Worm (Caenorhabditis elegans) whole organism, late embryonic: ENCODE measurements around the gene nsph-3.2.

Experiments used
- C38D4.7 ChIP-seq: fragments of 200-800 bp; sonication (Bioruptor generic); optimal IDR thresholded peaks from 2 replicates; lab custom pipeline; 2018; ENCODE audit warnings: mild to moderate bottlenecking, missing genetic modification characterization, moderate library complexity, missing compliant biosample characterization
- F13H6.1 ChIP-seq: sonication (generic microtip); optimal IDR thresholded peaks from 2 replicates; lab custom pipeline; 2016; ENCODE audit warnings: missing genetic modification characterization, missing compliant biosample characterization
- K02D7.2 ChIP-seq: sonication (generic microtip); optimal IDR thresholded peaks from 2 replicates; lab custom pipeline; 2017; ENCODE audit warnings: mild to moderate bottlenecking, missing genetic modification characterization, missing compliant biosample characterization
- T23F11.4 ChIP-seq: fragments of 200-800 bp; sonication (Bioruptor generic); optimal IDR thresholded peaks from 2 replicates; lab custom pipeline; 2018; ENCODE audit warnings: mild to moderate bottlenecking, missing genetic modification characterization, missing compliant biosample characterization
- Y22D7AL.16 ChIP-seq: sonication (generic microtip); optimal IDR thresholded peaks from 2 replicates; lab custom pipeline; 2016; ENCODE audit warnings: missing genetic modification characterization, missing compliant biosample characterization
- ahr-1 ChIP-seq: sonication (generic microtip); optimal IDR thresholded peaks from 2 replicates; lab custom pipeline; 2016; ENCODE audit warnings: missing genetic modification characterization, missing compliant biosample characterization
- ama-1 ChIP-seq: fragments of 150-350 bp; optimal IDR thresholded peaks from 2 replicates; lab custom pipeline; 2014
- ceh-14 ChIP-seq: sonication (generic microtip); optimal IDR thresholded peaks from 2 replicates; lab custom pipeline; 2016; ENCODE audit warnings: missing genotype, missing genetic modification characterization, missing compliant biosample characterization
- ceh-19 ChIP-seq: fragments of 200-800 bp; sonication (Bioruptor generic); optimal IDR thresholded peaks from 2 replicates; lab custom pipeline; 2018; ENCODE audit warnings: mild to moderate bottlenecking, missing genetic modification characterization, missing compliant biosample characterization
- ceh-2 ChIP-seq: sonication (generic microtip); optimal IDR thresholded peaks from 2 replicates; lab custom pipeline; 2016; ENCODE audit warnings: missing genotype, missing genetic modification characterization, missing compliant biosample characterization
- ceh-24 ChIP-seq: sonication (generic microtip); optimal IDR thresholded peaks from 2 replicates; lab custom pipeline; 2016; ENCODE audit warnings: mild to moderate bottlenecking, missing genetic modification characterization, missing compliant biosample characterization
- ceh-45 ChIP-seq: fragments of 200-800 bp; sonication (Bioruptor generic); IDR thresholded peaks from 2 replicates; pipeline ENCODE4 v1.3.6; 2022; ENCODE audit warnings: missing genetic modification reagents, missing genetic modification characterization, missing compliant biosample characterization
- ceh-48 ChIP-seq: sonication (generic microtip); optimal IDR thresholded peaks from 2 replicates; lab custom pipeline; 2016; ENCODE audit warnings: missing genetic modification characterization, inconsistent platforms, missing compliant biosample characterization
- che-1 ChIP-seq: sonication (generic microtip); optimal IDR thresholded peaks from 2 replicates; lab custom pipeline; 2016; ENCODE audit warnings: mild to moderate bottlenecking, missing genetic modification characterization, missing compliant biosample characterization
- dmd-4 ChIP-seq: sonication (generic microtip); optimal IDR thresholded peaks from 2 replicates; lab custom pipeline; 2016; ENCODE audit warnings: borderline replicate concordance, missing genetic modification characterization, missing compliant biosample characterization
- dve-1 ChIP-seq: sonication (generic microtip); optimal IDR thresholded peaks from 2 replicates; lab custom pipeline; 2017; ENCODE audit warnings: antibody characterized with exemption, mild to moderate bottlenecking, missing genetic modification characterization, missing compliant biosample characterization
- elt-2 ChIP-seq: sonication (generic microtip); optimal IDR thresholded peaks from 2 replicates; lab custom pipeline; 2016; ENCODE audit warnings: missing genetic modification reagents, missing genetic modification characterization, missing compliant biosample characterization
- elt-4 ChIP-seq: sonication (generic microtip); optimal IDR thresholded peaks from 2 replicates; lab custom pipeline; 2016; ENCODE audit warnings: missing genetic modification characterization, missing compliant biosample characterization
- fax-1 ChIP-seq: sonication (generic microtip); optimal IDR thresholded peaks from 2 replicates; lab custom pipeline; 2016; ENCODE audit warnings: missing genotype, missing genetic modification characterization, missing compliant biosample characterization
- hlh-13 ChIP-seq: fragments of 200-800 bp; sonication (Bioruptor generic); optimal IDR thresholded peaks from 2 replicates; lab custom pipeline; 2018; ENCODE audit warnings: mild to moderate bottlenecking, missing genetic modification characterization, missing compliant biosample characterization
- hlh-15 ChIP-seq: sonication (generic microtip); optimal IDR thresholded peaks from 2 replicates; lab custom pipeline; 2016; ENCODE audit warnings: missing genetic modification characterization, missing compliant biosample characterization
- lim-6 ChIP-seq: sonication (generic microtip); optimal IDR thresholded peaks from 2 replicates; lab custom pipeline; 2016; ENCODE audit warnings: missing genetic modification characterization, missing compliant biosample characterization
- nfya-1 ChIP-seq: sonication (generic microtip); optimal IDR thresholded peaks from 2 replicates; lab custom pipeline; 2017; ENCODE audit warnings: missing genetic modification characterization, mild to moderate bottlenecking, missing compliant biosample characterization, antibody characterized with exemption, moderate library complexity
- pat-9 ChIP-seq: fragments of 200-800 bp; sonication (Bioruptor generic); optimal IDR thresholded peaks from 2 replicates; lab custom pipeline; 2018; ENCODE audit warnings: mild to moderate bottlenecking, missing genetic modification characterization, moderate library complexity, missing compliant biosample characterization
- pha-2 ChIP-seq: sonication (generic microtip); optimal IDR thresholded peaks from 2 replicates; lab custom pipeline; 2017; ENCODE audit warnings: mild to moderate bottlenecking, missing genetic modification characterization, missing compliant biosample characterization
- pha-4 ChIP-seq: fragments of 150-350 bp; optimal IDR thresholded peaks from 2 replicates; lab custom pipeline; 2018; ENCODE audit warnings: missing biosample characterization, missing genetic modification reagents, missing genetic modification characterization
- pqm-1 ChIP-seq: sonication (generic microtip); optimal IDR thresholded peaks from 2 replicates; lab custom pipeline; 2016; ENCODE audit warnings: missing genetic modification characterization, missing compliant biosample characterization
- ref-2 ChIP-seq: sonication (generic microtip); optimal IDR thresholded peaks from 2 replicates; lab custom pipeline; 2016; ENCODE audit warnings: missing genetic modification characterization, missing compliant biosample characterization
- rnt-1 ChIP-seq: sonication (generic microtip); optimal IDR thresholded peaks from 2 replicates; lab custom pipeline; 2016; ENCODE audit warnings: missing genetic modification characterization, missing compliant biosample characterization
- tbx-2 ChIP-seq: sonication (generic microtip); optimal IDR thresholded peaks from 2 replicates; lab custom pipeline; 2016; ENCODE audit warnings: missing genetic modification characterization, missing compliant biosample characterization
- ttx-3 ChIP-seq: sonication (generic microtip); optimal IDR thresholded peaks from 2 replicates; lab custom pipeline; 2016; ENCODE audit warnings: missing genetic modification reagents, missing genetic modification characterization, missing compliant biosample characterization
- unc-42 ChIP-seq: sonication (generic microtip); optimal IDR thresholded peaks from 2 replicates; lab custom pipeline; 2016; ENCODE audit warnings: missing genotype, missing genetic modification characterization, missing compliant biosample characterization
- unc-86 ChIP-seq: sonication (generic microtip); optimal IDR thresholded peaks from 2 replicates; lab custom pipeline; 2016; ENCODE audit warnings: missing genetic modification characterization, missing compliant biosample characterization

nsph-3.2 gene

DNA sequence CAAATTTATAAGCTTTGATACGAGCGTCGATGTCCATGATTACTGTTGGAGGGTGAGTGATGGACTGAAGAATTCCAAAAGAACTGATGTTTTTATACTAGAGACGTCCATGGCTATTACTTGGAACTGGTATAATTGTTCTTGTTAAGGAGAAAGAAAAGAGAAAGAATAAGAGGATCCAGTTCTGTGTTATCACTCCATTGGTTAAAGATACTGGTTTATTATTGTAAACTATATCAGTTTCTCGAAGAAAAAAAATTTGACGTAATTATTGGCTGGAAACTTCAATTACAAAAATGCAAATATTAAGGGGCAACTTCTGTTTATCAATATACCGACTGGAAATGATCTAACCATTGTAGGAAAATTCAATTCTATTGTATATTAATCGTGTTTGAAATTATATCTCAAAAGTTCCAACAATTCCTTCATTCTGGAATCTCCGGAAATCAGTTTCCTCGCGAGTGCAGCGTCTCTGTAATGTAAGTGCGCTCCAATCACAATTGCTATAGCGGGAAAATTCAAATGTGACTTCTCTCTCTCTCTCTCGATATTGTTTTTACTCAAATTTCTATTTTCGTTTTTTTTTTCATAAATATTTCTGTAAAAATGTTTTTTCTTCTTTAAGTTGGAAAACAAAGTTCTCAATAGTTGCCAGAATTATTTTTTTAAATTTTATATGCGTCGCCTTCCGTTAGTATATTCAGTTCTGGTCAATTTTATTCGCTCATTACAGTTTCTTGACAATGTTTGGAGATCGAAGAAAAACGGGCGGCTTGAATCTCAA lies 27.1 kb upstream of the nsph-3.2 start, which contains the start of the genes col-2 and ndc-80 (continued):
- TF ChIP-seq unc-42 (tag; lab: Kevin White, UChicago) (peak; percentile 55), tbx-2 (tag; lab: Kevin White, UChicago) (peak; percentile 83), ceh-48 (no peak), ref-2 (peak; percentile 48), fax-1 (tag; lab: Kevin White, UChicago) (peak; percentile 64)

- no peak for TF ChIP-seq ceh-45 (GFP tag; lab: Robert Waterston, UW)
- no peak for TF ChIP-seq che-1 (tag; lab: Kevin White, UChicago)
- no peak for TF ChIP-seq hlh-13
- TF ChIP-seq pat-9 (tag; lab: Kevin White, UChicago): no peak
- TF ChIP-seq hlh-15: no peak
- TF ChIP-seq pqm-1 (tag; lab: Kevin White, UChicago): no peak
- TF ChIP-seq nfya-1 (tag; lab: Kevin White, UChicago): no peak
- no peak for TF ChIP-seq unc-86 (tag; lab: Kevin White, UChicago)
- TF ChIP-seq T23F11.4 (GFP tag; lab: Kevin White, UChicago): no peak
- TF ChIP-seq C38D4.7 (GFP tag; lab: Kevin White, UChicago): no peak
- no peak for TF ChIP-seq ama-1 (lab: Kevin White, UChicago)
- TF ChIP-seq rnt-1: no peak
- TF ChIP-seq unc-42 (tag; lab: Kevin White, UChicago): no peak
- TF ChIP-seq, all 69 proteins: peak for 0
These were observed 22.9 kb upstream of the nsph-3.2 start, which contains the start of gene ttr-39 for ce11 chrIV:10089777-10090176. TSS of gene ttr-39 (minus strand) at chrIV:10089877.

DNA sequence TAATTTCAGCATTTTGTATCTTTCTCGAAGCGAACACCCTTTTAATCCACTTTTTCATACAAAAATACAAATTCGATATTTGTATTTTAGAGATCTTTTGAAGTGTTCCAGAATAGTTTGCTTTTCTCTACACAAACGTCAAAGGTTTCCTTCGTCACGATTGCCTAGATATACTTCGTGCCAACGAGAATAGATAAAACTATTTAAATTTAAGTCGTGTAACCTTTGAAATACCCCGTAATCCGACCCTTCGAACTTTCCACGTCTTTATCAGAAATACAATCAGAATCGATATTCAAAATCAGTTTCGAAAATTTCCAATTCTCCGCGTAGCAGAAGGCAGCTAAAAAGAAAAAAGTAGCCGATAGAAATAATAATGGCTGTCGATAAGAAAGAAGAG lies 22.3 kb upstream of the nsph-3.2 start, which contains the start of gene ttbk-5:
TSS of gene ttbk-5 (plus strand) at position 301 of the 400 bp plus-strand sequence.
- TF ChIP-seq ceh-14 (tag; lab: Kevin White, UChicago) (no peak), unc-86 (tag; lab: Kevin White, UChicago) (no peak), F13H6.1 (tag; lab: Kevin White, UChicago) (no peak), ama-1 (lab: Kevin White, UChicago) (no peak), lim-6 (tag; lab: Kevin White, UChicago) (no peak)

DNA sequence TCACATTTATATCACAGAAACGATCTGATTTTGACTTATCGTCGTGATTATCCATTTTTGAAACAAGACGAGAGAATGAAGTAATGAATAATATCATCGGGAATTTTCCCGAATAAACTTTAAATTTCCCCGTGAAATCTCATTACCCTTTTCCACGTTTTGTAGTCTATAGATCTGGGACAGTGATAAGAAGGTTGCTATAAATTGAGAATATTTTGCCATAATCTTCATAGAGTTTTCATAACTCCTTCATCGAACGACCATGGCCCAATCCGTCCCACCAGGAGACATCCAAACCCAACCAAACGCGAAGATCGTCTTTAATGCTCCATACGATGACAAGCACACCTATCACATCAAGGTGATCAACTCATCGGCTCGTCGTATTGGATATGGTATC lies 17.5 kb upstream of the nsph-3.2 start, which contains the start of the genes C04G2.5 and msp-36:
TSS of gene C04G2.5 (minus strand) at position 101 of the 400 bp plus-strand sequence.
TSS of gene msp-36 (plus strand) at position 263 of the 400 bp plus-strand sequence.
- no peak for TF ChIP-seq K02D7.2
- no peak for TF ChIP-seq hlh-15
- no peak for TF ChIP-seq ahr-1 (tag; lab: Kevin White, UChicago)
- TF ChIP-seq Y22D7AL.16 (tag; lab: Kevin White, UChicago): no peak
- TF ChIP-seq ceh-24 (tag; lab: Kevin White, UChicago): no peak
- TF ChIP-seq hlh-13: no peak
- no peak for TF ChIP-seq dve-1 (tag; lab: Kevin White, UChicago)
- TF ChIP-seq pha-4 (tag; lab: Kevin White, UChicago): no peak
- no peak for TF ChIP-seq pha-2 (tag; lab: Kevin White, UChicago)
- no peak for TF ChIP-seq pqm-1 (tag; lab: Kevin White, UChicago)
- TF ChIP-seq unc-42 (tag; lab: Kevin White, UChicago): no peak
- TF ChIP-seq dmd-4: no peak
- TF ChIP-seq T23F11.4 (GFP tag; lab: Kevin White, UChicago): no peak
- no peak for TF ChIP-seq ceh-2
- TF ChIP-seq C38D4.7 (GFP tag; lab: Kevin White, UChicago): no peak
- TF ChIP-seq ttx-3: no peak
- TF ChIP-seq ceh-19 (GFP tag; lab: Kevin White, UChicago): no peak
- no peak for TF ChIP-seq ama-1 (lab: Kevin White, UChicago)
- TF ChIP-seq elt-2 (tag; lab: Kevin White, UChicago): no peak
- no peak for TF ChIP-seq elt-4
